Fruit fly (Drosophila melanogaster) whole organism, pupa: ENCODE data around the gene ppk5.

Experiments
- CG10348 ChIP-seq: fragments of 200-800 bp; sonication (Bioruptor generic); IDR thresholded peaks from 2 replicates; pipeline ENCODE4 v1.3.6; 2022; ENCODE audit warnings: missing biosample characterization, missing genetic modification characterization
- CG13204 ChIP-seq: fragments of 200-800 bp; sonication (Bioruptor generic); optimal IDR thresholded peaks from 2 replicates; lab custom pipeline; 2018; ENCODE audit warnings: missing biosample characterization, mild to moderate bottlenecking, missing genetic modification characterization, moderate library complexity
- CG14655 ChIP-seq: fragments of 200-800 bp; sonication (Bioruptor generic); optimal IDR thresholded peaks from 3 replicates; lab custom pipeline; 2017; ENCODE audit warnings: mild to moderate bottlenecking, missing biosample characterization, missing genetic modification reagents, missing genetic modification characterization
- CG32121 ChIP-seq: fragments of 200-800 bp; sonication (Bioruptor generic); IDR thresholded peaks from 2 replicates; pipeline ENCODE4 v1.3.6; 2022; ENCODE audit warnings: missing biosample characterization, missing genetic modification characterization
- CG4496 ChIP-seq: fragments of 200-800 bp; sonication (Bioruptor generic); IDR thresholded peaks from 3 replicates; pipeline ENCODE4 v1.3.6; 2022; ENCODE audit warnings: missing biosample characterization, missing genetic modification characterization
- CG9948 ChIP-seq: fragments of 200-800 bp; sonication (Bioruptor generic); optimal IDR thresholded peaks from 2 replicates; lab custom pipeline; 2018; ENCODE audit warnings: missing biosample characterization, mild to moderate bottlenecking, missing genetic modification characterization, moderate library complexity
- EcR ChIP-seq: fragments of 200-800 bp; sonication (Bioruptor generic); optimal IDR thresholded peaks from 3 replicates; lab custom pipeline; 2019; ENCODE audit warnings: missing biosample characterization, missing genetic modification characterization, mild to moderate bottlenecking, moderate library complexity, missing genetic modification reagents
- Ets98B ChIP-seq: fragments of 200-800 bp; sonication (Bioruptor generic); IDR thresholded peaks from 2 replicates; pipeline ENCODE4 v1.3.6; 2022; ENCODE audit warnings: missing biosample characterization, missing genetic modification characterization
- Pif1A ChIP-seq: fragments of 200-800 bp; sonication (Bioruptor generic); optimal IDR thresholded peaks from 3 replicates; lab custom pipeline; 2016; ENCODE audit warnings: missing biosample characterization, missing genetic modification characterization
- gl ChIP-seq: fragments of 200-800 bp; sonication (Bioruptor generic); optimal IDR thresholded peaks from 2 replicates; lab custom pipeline; 2018; ENCODE audit warnings: missing biosample characterization, mild to moderate bottlenecking, missing genetic modification characterization
- rn ChIP-seq: fragments of 200-800 bp; sonication (Bioruptor generic); IDR thresholded peaks from 2 replicates; pipeline ENCODE4 v1.3.6; 2022; ENCODE audit warnings: missing biosample characterization, missing genetic modification characterization

DNA sequence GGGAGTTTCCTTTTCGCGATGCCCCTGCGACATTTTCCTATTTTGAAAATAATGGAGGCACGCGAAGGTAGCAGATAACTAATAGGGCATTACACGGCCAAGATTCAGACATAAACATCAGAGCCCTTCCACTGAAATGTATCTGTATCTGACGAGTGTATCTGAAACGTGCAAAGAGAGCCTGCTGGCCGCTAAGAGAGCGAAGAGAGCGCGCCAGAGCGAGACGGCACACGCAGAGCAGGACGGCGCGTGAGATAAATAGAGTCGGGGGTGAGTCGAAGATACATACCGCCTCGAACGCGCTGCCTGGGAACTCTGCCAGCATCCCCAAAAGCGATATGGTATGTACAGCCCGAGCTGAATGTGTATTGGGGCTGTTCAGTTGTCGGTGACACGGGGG is 50.2 kb downstream of the ppk5 start:
- TF ChIP-seq rn (GFP tag; lab: Robert Waterston, UW), result no peak
- TF ChIP-seq CG13204, result peak; percentile 56
- no peak for TF ChIP-seq EcR (GFP tag; lab: Kevin White, UChicago)
- no peak for TF ChIP-seq CG14655 (GFP tag; lab: Kevin White, UChicago)
- TF ChIP-seq CG32121, result no peak
- no peak for TF ChIP-seq CG4496 (GFP tag; lab: Robert Waterston, UW)
- TF ChIP-seq Ets98B (GFP tag; lab: Robert Waterston, UW), result no peak
- TF ChIP-seq CG9948 (tag; lab: Kevin White, UChicago), result no peak
- no peak for TF ChIP-seq CG10348 (GFP tag; lab: Robert Waterston, UW)
- no peak for TF ChIP-seq gl (tag; lab: Kevin White, UChicago)
- no peak for TF ChIP-seq Pif1A (GFP tag; lab: Kevin White, UChicago)
